Worm (Caenorhabditis elegans) whole organism, midembryonic: ENCODE results near the gene T08B1.4.

Experiments used
- T22C8.4 ChIP-seq: fragments of 200-800 bp; sonication (Bioruptor generic); IDR thresholded peaks from 2 replicates; pipeline ENCODE4 v1.3.6; 2022; ENCODE audit warnings: missing genetic modification characterization, missing compliant biosample characterization
- cog-1 ChIP-seq: sonication (generic microtip); optimal IDR thresholded peaks from 2 replicates; lab custom pipeline; 2016; ENCODE audit warnings: missing genetic modification characterization, missing compliant biosample characterization
- flt-1 ChIP-seq: fragments of 200-800 bp; sonication (Bioruptor generic); IDR thresholded peaks from 2 replicates; pipeline ENCODE4 v1.3.6; 2022; ENCODE audit warnings: missing genetic modification characterization, missing compliant biosample characterization
- klf-2 ChIP-seq: fragments of 200-800 bp; sonication (Bioruptor generic); conservative IDR thresholded peaks from 2 replicates; pipeline ENCODE4 v1.3.6; 2022; ENCODE audit warnings: missing genetic modification reagents, missing genetic modification characterization, missing compliant biosample characterization
- med-1 ChIP-seq: sonication (generic microtip); optimal IDR thresholded peaks from 2 replicates; lab custom pipeline; 2017; ENCODE audit warnings: missing genetic modification characterization, mild to moderate bottlenecking, missing compliant biosample characterization, antibody characterized with exemption, missing genetic modification reagents; ENCODE audit not compliant: insufficient read depth
- ref-1 ChIP-seq: fragments of 200-800 bp; sonication (Bioruptor generic); conservative IDR thresholded peaks from 2 replicates; pipeline ENCODE4 v1.3.6; 2022; ENCODE audit warnings: missing genetic modification reagents, missing genetic modification characterization, missing compliant biosample characterization
- tab-1 ChIP-seq: fragments of 200-800 bp; sonication (Bioruptor generic); IDR thresholded peaks from 2 replicates; pipeline ENCODE4 v1.3.6; 2022; ENCODE audit warnings: missing genetic modification characterization, missing compliant biosample characterization

DNA sequence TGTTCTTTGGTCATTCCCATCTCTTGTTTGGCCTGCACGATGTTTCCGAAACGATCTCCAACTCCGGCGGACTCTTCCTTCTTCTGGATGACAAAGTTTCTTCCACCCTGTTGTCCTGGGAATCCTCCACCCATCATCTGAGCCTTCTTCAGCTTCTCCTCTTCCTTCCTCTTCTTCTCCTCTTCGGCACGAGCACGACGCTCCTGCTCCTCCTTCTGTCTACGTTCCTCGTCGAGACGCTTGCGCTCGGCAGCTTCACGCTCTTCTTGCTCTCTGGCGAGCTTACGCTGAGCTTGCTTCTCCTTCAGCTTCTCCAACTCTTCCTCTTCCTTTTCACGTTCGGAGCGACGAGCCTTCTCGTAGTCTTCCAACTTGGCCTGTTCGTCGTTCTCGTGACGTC, 12.3 kb downstream of the T08B1.4 start:
- TF ChIP-seq flt-1 (GFP tag; lab: Robert Waterston, UW), result no peak
- TF ChIP-seq med-1 (GFP tag; lab: Kevin White, UChicago), result no peak
- TF ChIP-seq ref-1, result no peak
- no peak for TF ChIP-seq tab-1
- TF ChIP-seq T22C8.4 (GFP tag; lab: Robert Waterston, UW), result no peak
- no peak for TF ChIP-seq cog-1
- TF ChIP-seq klf-2 (GFP tag; lab: Robert Waterston, UW), result no peak
